Worm (Caenorhabditis elegans): ENCODE results near the gene sdz-6.
"Not testable (repeated sequence)": the region's sequence is repeated elsewhere in the genome, so short reads cannot be mapped to it uniquely, and the experiment has no call there.

DNA sequence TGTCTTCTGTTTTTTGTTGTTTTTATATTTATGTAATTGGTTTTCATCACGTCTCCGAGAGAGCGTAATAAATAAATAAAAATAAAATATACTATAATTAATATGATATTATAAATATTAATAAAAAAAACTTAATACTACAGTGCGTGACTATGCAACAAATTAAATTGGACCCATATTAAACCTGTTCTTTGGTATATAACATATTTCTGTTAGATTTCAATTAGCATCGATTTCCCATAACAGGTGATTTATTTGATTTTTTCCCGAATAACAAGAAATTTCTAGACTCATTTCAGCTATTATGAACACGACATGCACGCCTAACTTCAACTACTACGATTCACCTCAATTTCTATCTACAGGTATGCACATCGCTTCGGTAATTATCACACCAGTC lies 3.4 kb upstream of the sdz-6 start, which contains the start of gene srh-208:
- not testable (repeated sequence) for TF ChIP-seq lin-40 (tag; optimal IDR thresholded peaks at IDR 0.05); hrde-1 (tag; optimal IDR thresholded peaks at IDR 0.05; ENCODE audit: borderline replicate concordance); hmg-1.2 (GFP tag; IDR thresholded peaks at IDR 0.05); lag-1 (GFP tag; IDR thresholded peaks at IDR 0.05); pha-4 (tag; optimal IDR thresholded peaks at IDR 0.05); F57A8.1 (GFP tag; optimal IDR thresholded peaks at IDR 0.05); F37B4.10 (GFP tag; IDR thresholded peaks at IDR 0.05)
